Worm (Caenorhabditis elegans) whole organism, young adult: Measurements from ENCODE around the gene Y55D5A.4.

Source experiments
- B0261.1 ChIP-seq: sonication (generic microtip); optimal IDR thresholded peaks from 2 replicates; lab custom pipeline; 2016; ENCODE audit warnings: mild to moderate bottlenecking, missing genetic modification characterization, moderate library complexity, missing compliant biosample characterization
- B0336.3 ChIP-seq: fragments of 200-800 bp; sonication (Bioruptor generic); IDR thresholded peaks from 2 replicates; pipeline ENCODE4 v1.3.6; 2022; ENCODE audit warnings: missing genetic modification characterization, missing compliant biosample characterization
- F37B4.10 ChIP-seq: fragments of 200-800 bp; sonication (Bioruptor generic); IDR thresholded peaks from 2 replicates; pipeline ENCODE4 v1.3.6; 2022; ENCODE audit warnings: missing genetic modification characterization, missing compliant biosample characterization
- F39B2.1 ChIP-seq: fragments of 200-800 bp; sonication (Bioruptor generic); IDR thresholded peaks from 2 replicates; pipeline ENCODE4 v1.3.6; 2022; ENCODE audit warnings: missing genetic modification reagents, missing genetic modification characterization, missing compliant biosample characterization
- F52B5.7 ChIP-seq: sonication (generic microtip); optimal IDR thresholded peaks from 2 replicates; lab custom pipeline; 2016; ENCODE audit warnings: mild to moderate bottlenecking, missing genetic modification characterization, missing compliant biosample characterization
- F57C9.4 ChIP-seq: sonication (generic microtip); optimal IDR thresholded peaks from 2 replicates; lab custom pipeline; 2017; ENCODE audit warnings: mild to moderate bottlenecking, missing genetic modification characterization, missing compliant biosample characterization
- K11D2.4 ChIP-seq: fragments of 200-800 bp; sonication (Bioruptor generic); IDR thresholded peaks from 2 replicates; pipeline ENCODE4 v1.3.6; 2022; ENCODE audit warnings: missing genetic modification reagents, missing genetic modification characterization, missing compliant biosample characterization
- T07F8.4 ChIP-seq: sonication (generic microtip); optimal IDR thresholded peaks from 2 replicates; lab custom pipeline; 2016; ENCODE audit warnings: mild to moderate bottlenecking, missing genetic modification characterization, moderate library complexity, missing compliant biosample characterization
- T26A5.8 ChIP-seq: sonication (generic microtip); optimal IDR thresholded peaks from 2 replicates; lab custom pipeline; 2016; ENCODE audit warnings: missing genetic modification characterization, missing compliant biosample characterization
- Y56A3A.18 ChIP-seq: fragments of 200-800 bp; sonication (Bioruptor generic); IDR thresholded peaks from 2 replicates; pipeline ENCODE4 v1.3.6; 2022; ENCODE audit warnings: missing genetic modification reagents, missing genetic modification characterization, missing compliant biosample characterization
- Y67H2A.10 ChIP-seq: fragments of 200-800 bp; sonication (Bioruptor generic); conservative IDR thresholded peaks from 2 replicates; pipeline ENCODE4 v1.3.6; 2022; ENCODE audit warnings: missing genetic modification reagents, missing genetic modification characterization, missing compliant biosample characterization
- Y95B8A.8 ChIP-seq: fragments of 200-800 bp; sonication (Bioruptor generic); IDR thresholded peaks from 2 replicates; pipeline ENCODE4 v1.3.6; 2022; ENCODE audit warnings: missing genetic modification reagents, missing genetic modification characterization, missing compliant biosample characterization
- akir-1 ChIP-seq: fragments of 200-800 bp; sonication (Bioruptor generic); optimal IDR thresholded peaks from 2 replicates; lab custom pipeline; 2018; ENCODE audit warnings: mild to moderate bottlenecking, missing genetic modification characterization, moderate library complexity, missing compliant biosample characterization
- atf-7 ChIP-seq: sonication (generic microtip); optimal IDR thresholded peaks from 2 replicates; lab custom pipeline; 2017; ENCODE audit warnings: mild to moderate bottlenecking, missing genetic modification characterization, missing compliant biosample characterization
- athp-1 ChIP-seq: sonication (generic microtip); optimal IDR thresholded peaks from 2 replicates; lab custom pipeline; 2017; ENCODE audit warnings: mild to moderate bottlenecking, missing genetic modification characterization, missing compliant biosample characterization
- attf-3 ChIP-seq: fragments of 200-800 bp; sonication (Bioruptor generic); conservative IDR thresholded peaks from 2 replicates; pipeline ENCODE4 v1.3.6; 2022; ENCODE audit warnings: missing genetic modification reagents, missing genetic modification characterization, missing compliant biosample characterization
- bed-1 ChIP-seq: fragments of 200-800 bp; sonication (Bioruptor generic); IDR thresholded peaks from 2 replicates; pipeline ENCODE4 v1.3.6; 2022; ENCODE audit warnings: missing genetic modification reagents, missing genetic modification characterization, missing compliant biosample characterization
- bed-2 ChIP-seq: fragments of 200-800 bp; sonication (Bioruptor generic); IDR thresholded peaks from 2 replicates; pipeline ENCODE4 v1.3.6; 2022; ENCODE audit warnings: missing genetic modification reagents, missing genetic modification characterization, missing compliant biosample characterization
- ceh-100 ChIP-seq: fragments of 200-800 bp; sonication (Bioruptor generic); IDR thresholded peaks from 2 replicates; pipeline ENCODE4 v1.3.6; 2022; ENCODE audit warnings: missing genetic modification reagents, missing genetic modification characterization, missing compliant biosample characterization
- ceh-27 ChIP-seq: fragments of 200-800 bp; sonication (Bioruptor generic); optimal IDR thresholded peaks from 2 replicates; lab custom pipeline; 2018; ENCODE audit warnings: mild to moderate bottlenecking, missing genetic modification characterization, moderate library complexity, missing compliant biosample characterization
- egl-44 ChIP-seq: fragments of 200-800 bp; sonication (Bioruptor generic); IDR thresholded peaks from 2 replicates; pipeline ENCODE4 v1.3.6; 2022; ENCODE audit warnings: missing genetic modification reagents, missing genetic modification characterization, missing compliant biosample characterization
- ets-4 ChIP-seq: fragments of 200-800 bp; sonication (Bioruptor generic); optimal IDR thresholded peaks from 2 replicates; lab custom pipeline; 2018; ENCODE audit warnings: mild to moderate bottlenecking, missing genetic modification characterization, missing compliant biosample characterization
- hmg-20 ChIP-seq: fragments of 200-800 bp; sonication (Bioruptor generic); IDR thresholded peaks from 2 replicates; pipeline ENCODE4 v1.3.6; 2022; ENCODE audit warnings: missing genetic modification reagents, missing genetic modification characterization, missing compliant biosample characterization
- hsf-1 ChIP-seq: fragments of 200-800 bp; sonication (Bioruptor generic); IDR thresholded peaks from 2 replicates; pipeline ENCODE4 v1.3.6; 2022; ENCODE audit warnings: missing genetic modification reagents, missing genetic modification characterization, missing compliant biosample characterization
- let-607 ChIP-seq, 2 experiments: fragments of 200-800 bp in 1 of 2; sonication (Bioruptor generic) in 1 of 2; sonication (generic microtip) in 1 of 2; optimal IDR thresholded peaks; 2 replicates each; lab custom pipeline; 2016 to 2018; ENCODE audit warnings: mild to moderate bottlenecking in 2 of 2, missing compliant biosample characterization in 2 of 2, missing genetic modification characterization in 2 of 2, moderate library complexity in 2 of 2, missing genotype in 1 of 2
- lin-35 ChIP-seq, 3 experiments: fragments of 150-350 bp in 2 of 3; sonication (generic microtip) in 1 of 3; optimal IDR thresholded peaks; 2 replicates each; lab custom pipeline; 2014 to 2018; ENCODE audit warnings: missing biosample characterization in 3 of 3, missing genetic modification characterization in 3 of 3, missing genetic modification reagents in 3 of 3
- lir-1 ChIP-seq: fragments of 200-800 bp; sonication (Bioruptor generic); conservative IDR thresholded peaks from 2 replicates; pipeline ENCODE4 v1.3.6; 2022; ENCODE audit warnings: missing genetic modification reagents, missing genetic modification characterization, missing compliant biosample characterization
- lsl-1 ChIP-seq: fragments of 200-800 bp; sonication (Bioruptor generic); optimal IDR thresholded peaks from 2 replicates; lab custom pipeline; 2018; ENCODE audit warnings: mild to moderate bottlenecking, missing genetic modification characterization, moderate library complexity, missing compliant biosample characterization
- madf-10 ChIP-seq: sonication (generic microtip); optimal IDR thresholded peaks from 2 replicates; lab custom pipeline; 2016; ENCODE audit warnings: mild to moderate bottlenecking, missing genetic modification characterization, missing compliant biosample characterization
- madf-3 ChIP-seq: fragments of 200-800 bp; sonication (Bioruptor generic); IDR thresholded peaks from 2 replicates; pipeline ENCODE4 v1.3.6; 2022; ENCODE audit warnings: missing genetic modification reagents, missing genetic modification characterization, missing compliant biosample characterization
- mel-28 ChIP-seq: sonication (generic microtip); optimal IDR thresholded peaks from 2 replicates; lab custom pipeline; 2016; ENCODE audit warnings: borderline replicate concordance, mild to moderate bottlenecking, missing genetic modification characterization, missing compliant biosample characterization
- mxl-1 ChIP-seq: sonication (generic microtip); optimal IDR thresholded peaks from 2 replicates; lab custom pipeline; 2016; ENCODE audit warnings: missing genetic modification characterization, missing compliant biosample characterization
- nfya-2 ChIP-seq: fragments of 200-800 bp; sonication (Bioruptor generic); IDR thresholded peaks from 2 replicates; pipeline ENCODE4 v1.3.6; 2022; ENCODE audit warnings: missing genetic modification reagents, missing genetic modification characterization, missing compliant biosample characterization
- nhr-120 ChIP-seq: fragments of 200-800 bp; sonication (Bioruptor generic); IDR thresholded peaks from 2 replicates; pipeline ENCODE4 v1.3.6; 2022; ENCODE audit warnings: missing genetic modification characterization, missing compliant biosample characterization
- nhr-27 ChIP-seq: fragments of 200-800 bp; sonication (Bioruptor generic); optimal IDR thresholded peaks from 2 replicates; lab custom pipeline; 2018; ENCODE audit warnings: mild to moderate bottlenecking, missing genetic modification characterization, moderate library complexity, missing compliant biosample characterization
- pbrm-1 ChIP-seq: fragments of 200-800 bp; sonication (Bioruptor generic); IDR thresholded peaks from 2 replicates; pipeline ENCODE4 v1.3.6; 2022; ENCODE audit warnings: missing genetic modification reagents, missing genetic modification characterization, missing compliant biosample characterization
- pha-4 ChIP-seq: fragments of 150-350 bp; sonication (generic microtip); optimal IDR thresholded peaks from 2 replicates; lab custom pipeline; 2014; ENCODE audit warnings: missing biosample characterization, missing genetic modification reagents, missing genetic modification characterization
- repo-1 ChIP-seq: sonication (generic microtip); optimal IDR thresholded peaks from 2 replicates; lab custom pipeline; 2017; ENCODE audit warnings: mild to moderate bottlenecking, missing genetic modification characterization, missing compliant biosample characterization
- rpc-1 ChIP-seq, 2 experiments: fragments of 150-350 bp in 1 of 2; sonication (generic microtip) in 1 of 2; optimal IDR thresholded peaks; 2 replicates each; lab custom pipeline; 2014 to 2018; ENCODE audit warnings: missing biosample characterization in 1 of 2, missing genetic modification characterization in 1 of 2, missing genetic modification reagents in 1 of 2, missing genotype in 1 of 2
- sea-2 ChIP-seq: fragments of 200-800 bp; sonication (Bioruptor generic); IDR thresholded peaks from 2 replicates; pipeline ENCODE4 v1.3.6; 2022; ENCODE audit warnings: missing genetic modification characterization, missing compliant biosample characterization
- snpc-1.3 ChIP-seq: sonication (generic microtip); optimal IDR thresholded peaks from 2 replicates; lab custom pipeline; 2017; ENCODE audit warnings: missing genetic modification characterization, mild to moderate bottlenecking, missing compliant biosample characterization, antibody characterized with exemption, moderate library complexity, missing genotype, missing genetic modification reagents; ENCODE audit not compliant: insufficient read depth
- snpc-3.4 ChIP-seq: sonication (generic microtip); optimal IDR thresholded peaks from 2 replicates; lab custom pipeline; 2017; ENCODE audit warnings: missing genetic modification characterization, mild to moderate bottlenecking, missing compliant biosample characterization, antibody characterized with exemption, moderate library complexity, missing genotype, missing genetic modification reagents
- tbp1 ChIP-seq: fragments of 200-800 bp; sonication (Bioruptor generic); optimal IDR thresholded peaks from 2 replicates; lab custom pipeline; 2018; ENCODE audit warnings: mild to moderate bottlenecking, missing genetic modification characterization, missing compliant biosample characterization
- unc-130 ChIP-seq: sonication (generic microtip); optimal IDR thresholded peaks from 2 replicates; lab custom pipeline; 2016; ENCODE audit warnings: missing genetic modification reagents, missing genetic modification characterization, missing compliant biosample characterization
- xnd-1 ChIP-seq: sonication (generic microtip); optimal IDR thresholded peaks from 2 replicates; lab custom pipeline; 2016; ENCODE audit warnings: missing genotype, missing genetic modification reagents, missing genetic modification characterization, missing compliant biosample characterization
- zfh-2 ChIP-seq: fragments of 200-800 bp; sonication (Bioruptor generic); conservative IDR thresholded peaks from 2 replicates; pipeline ENCODE4 v1.3.6; 2022; ENCODE audit warnings: missing genetic modification reagents, missing genetic modification characterization, missing compliant biosample characterization
- zim-3 ChIP-seq: sonication (generic microtip); optimal IDR thresholded peaks from 2 replicates; lab custom pipeline; 2017; ENCODE audit warnings: mild to moderate bottlenecking, missing genetic modification characterization, moderate library complexity, missing compliant biosample characterization
- ztf-28 ChIP-seq: fragments of 200-800 bp; sonication (Bioruptor generic); IDR thresholded peaks from 2 replicates; pipeline ENCODE4 v1.3.6; 2022; ENCODE audit warnings: missing genetic modification reagents, missing genetic modification characterization, missing compliant biosample characterization
- ztf-6 ChIP-seq: fragments of 200-800 bp; sonication (Bioruptor generic); IDR thresholded peaks from 2 replicates; pipeline ENCODE4 v1.3.6; 2022; ENCODE audit warnings: missing genetic modification reagents, missing genetic modification characterization, missing compliant biosample characterization

Gene Y55D5A.4

DNA sequence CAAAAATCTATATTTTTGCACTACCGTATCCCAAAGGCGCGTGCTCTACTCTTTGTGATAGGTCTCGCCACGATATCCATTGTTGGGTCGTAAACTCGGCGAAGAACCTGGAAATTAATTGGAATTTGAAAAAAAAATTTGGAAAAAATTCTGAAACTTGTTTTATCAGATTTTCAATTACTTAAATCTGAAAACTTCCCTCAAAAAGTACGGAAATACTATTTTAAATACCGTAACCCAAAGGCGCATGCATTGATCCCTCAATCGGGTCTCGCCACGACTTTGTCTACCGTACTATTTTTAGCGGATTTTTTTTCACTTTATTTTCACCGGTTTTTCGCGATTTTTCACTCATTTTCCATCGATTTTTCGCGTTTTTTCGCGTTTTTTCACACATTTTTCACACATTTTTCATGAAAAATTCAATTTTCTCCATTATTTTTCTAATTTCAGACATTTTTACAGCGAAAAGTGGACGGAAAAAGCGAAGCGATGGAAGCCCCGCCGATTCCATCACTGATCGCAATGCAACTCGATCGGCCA is 43.2 kb downstream of the Y55D5A.4 start, which contains the start of gene H05C05.1 (continued):
- no peak for TF ChIP-seq unc-130 (GFP tag; lab: Kevin White, UChicago)
- TF ChIP-seq T26A5.8, result no peak
- no peak for TF ChIP-seq pbrm-1 (GFP tag; lab: Robert Waterston, UW)
- TF ChIP-seq snpc-3.4 (tag; lab: Kevin White, UChicago), result peak; percentile 50
- TF ChIP-seq K11D2.4 (GFP tag; lab: Robert Waterston, UW), result no peak
- no peak for TF ChIP-seq ets-4 (GFP tag; lab: Kevin White, UChicago)
- no peak for TF ChIP-seq sea-2 (GFP tag; lab: Robert Waterston, UW)
- no peak for TF ChIP-seq pha-4 (tag; lab: Kevin White, UChicago)
- no peak for TF ChIP-seq let-607 (tag; optimal IDR thresholded peaks at IDR 0.05; lab: Kevin White, UChicago)
- no peak for TF ChIP-seq nhr-27 (tag; lab: Kevin White, UChicago)
- TF ChIP-seq F57C9.4 (tag; lab: Kevin White, UChicago), result no peak
- TF ChIP-seq athp-1 (tag; lab: Kevin White, UChicago), result peak; percentile 20
- no peak for TF ChIP-seq akir-1
- no peak for TF ChIP-seq atf-7 (tag; lab: Kevin White, UChicago)
- TF ChIP-seq mel-28 (tag; lab: Kevin White, UChicago), result no peak
- no peak for TF ChIP-seq ztf-6
- TF ChIP-seq bed-1 (GFP tag; lab: Robert Waterston, UW), result no peak
- TF ChIP-seq rpc-1 (optimal IDR thresholded peaks at IDR 0.05; lab: Kevin White, UChicago), result no peak
- no peak for TF ChIP-seq rpc-1 (tag; optimal IDR thresholded peaks at IDR 0.05; lab: Kevin White, UChicago)
- TF ChIP-seq F37B4.10 (GFP tag; lab: Robert Waterston, UW), result no peak
- TF ChIP-seq lin-35 (GFP tag; optimal IDR thresholded peaks at IDR 0.05; lab: Kevin White, UChicago), result no peak
- no peak for TF ChIP-seq ceh-100 (GFP tag; lab: Robert Waterston, UW)
- no peak for TF ChIP-seq lir-1
- peak; percentile 100 for TF ChIP-seq lsl-1 (GFP tag; lab: Kevin White, UChicago)
- no peak for TF ChIP-seq nhr-120 (GFP tag; lab: Robert Waterston, UW)
- no peak for TF ChIP-seq zfh-2 (GFP tag; lab: Robert Waterston, UW)
- TF ChIP-seq madf-10 (tag; lab: Kevin White, UChicago), result no peak
- peak; percentile 46 for TF ChIP-seq tbp1 (GFP tag; lab: Kevin White, UChicago)
- no peak for TF ChIP-seq Y56A3A.18 (GFP tag; lab: Robert Waterston, UW)
- no peak for TF ChIP-seq repo-1
- TF ChIP-seq F52B5.7 (tag; lab: Kevin White, UChicago), result no peak
- peak; percentile 99 for TF ChIP-seq xnd-1 (tag; lab: Kevin White, UChicago)
- no peak for TF ChIP-seq nfya-2 (GFP tag; lab: Robert Waterston, UW)
- TF ChIP-seq hmg-20 (GFP tag; lab: Robert Waterston, UW), result no peak
- no peak for TF ChIP-seq ceh-27 (GFP tag; lab: Kevin White, UChicago)
- no peak for TF ChIP-seq zim-3 (tag; lab: Kevin White, UChicago)
- TF ChIP-seq mxl-1 (tag; lab: Kevin White, UChicago), result no peak
- TF ChIP-seq Y67H2A.10 (GFP tag; lab: Robert Waterston, UW), result no peak
- TF ChIP-seq egl-44 (GFP tag; lab: Robert Waterston, UW), result no peak
- no peak for TF ChIP-seq bed-2
- peak; percentile 60; the same call in 1 of the 2 replicates for TF ChIP-seq hsf-1
- no peak for TF ChIP-seq attf-3 (GFP tag; lab: Robert Waterston, UW)
- no peak for TF ChIP-seq ztf-28 (GFP tag; lab: Robert Waterston, UW)
- no peak for TF ChIP-seq F39B2.1 (GFP tag; lab: Robert Waterston, UW)
- TF ChIP-seq B0336.3 (GFP tag; lab: Robert Waterston, UW), result no peak
- TF ChIP-seq Y95B8A.8 (GFP tag; lab: Robert Waterston, UW), result 0 out of 2 replicates have a peak, but pooled peaks have one; percentile 45
- no peak for TF ChIP-seq T07F8.4 (tag; lab: Kevin White, UChicago)
- TF ChIP-seq B0261.1 (tag; lab: Kevin White, UChicago), result no peak
- no peak for TF ChIP-seq madf-3
- peak; percentile 44 for TF ChIP-seq snpc-1.3
